ENCODE assay signal across 3 fruit fly cellular contexts in the genomic region with DNA sequence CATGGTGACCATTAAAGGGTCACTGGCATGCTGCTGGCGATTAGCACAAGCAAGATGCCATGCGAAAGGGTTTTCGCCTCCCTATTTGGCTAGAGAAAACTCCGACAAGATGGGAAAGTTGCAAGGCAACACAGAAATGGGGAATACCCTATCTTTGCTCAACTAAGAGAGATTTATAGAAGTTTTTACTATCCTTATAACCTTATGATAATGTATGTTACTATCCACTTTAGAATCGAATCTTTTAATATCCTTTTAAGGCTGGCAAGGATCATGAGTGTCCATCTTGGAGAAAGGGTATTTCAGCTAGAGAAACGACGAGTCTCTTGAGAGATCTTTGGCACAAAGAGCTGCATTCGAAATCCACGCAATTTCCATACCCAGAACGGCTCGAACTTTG.
A peak's percentile ranks its signal among the peaks of the same experiment; 100 is the strongest.
TF ChIP-seq lines count a peak whose summit lies in the region.

No protein-coding gene starts in this region.

- no peak for TF ChIP-seq CTCF in whole organism, embryonic (GFP tag; optimal IDR thresholded peaks at IDR 0.05; lab: Kevin White, UChicago)

TF ChIP-seq in whole organism, embryonic, 481 proteins besides CTCF, POLR2A, EP300 and RAD21:
- TF ChIP-seq bsh (GFP tag; optimal IDR thresholded peaks at IDR 0.05; lab: Kevin White, UChicago) (peak in 1 of 2 experiments; percentile 34), D19A (tag; optimal IDR thresholded peaks at IDR 0.05; lab: Kevin White, UChicago) (peak; percentile 34), Sry-β (GFP tag; optimal IDR thresholded peaks at IDR 0.05; lab: Kevin White, UChicago) (no peak), Drgx (GFP tag; IDR thresholded peaks at IDR 0.05; lab: Robert Waterston, UW) (peak; percentile 26; the same call in 1 of the 2 replicates)

TF ChIP-seq in whole organism, prepupa, 60 proteins besides CTCF, POLR2A, EP300 and RAD21 (continues in another document):
- peak; percentile 42 for TF ChIP-seq CG10631 (GFP tag; optimal IDR thresholded peaks at IDR 0.05; lab: Kevin White, UChicago)
- TF ChIP-seq pdm3 (GFP tag; optimal IDR thresholded peaks at IDR 0.05; lab: Kevin White, UChicago): peak; percentile 26
- no peak for TF ChIP-seq Eip93F (GFP tag; optimal IDR thresholded peaks at IDR 0.05; lab: Kevin White, UChicago)
- TF ChIP-seq ss (GFP tag; optimal IDR thresholded peaks at IDR 0.05; lab: Kevin White, UChicago): no peak
- TF ChIP-seq CG8632 (GFP tag; optimal IDR thresholded peaks at IDR 0.05; lab: Kevin White, UChicago): no peak
- no peak for TF ChIP-seq CG6792 (GFP tag; optimal IDR thresholded peaks at IDR 0.05; lab: Kevin White, UChicago)
- peak; percentile 22 for TF ChIP-seq CG1621 (tag; optimal IDR thresholded peaks at IDR 0.05; lab: Kevin White, UChicago)
- TF ChIP-seq CG34406 (GFP tag; optimal IDR thresholded peaks at IDR 0.05; lab: Kevin White, UChicago): no peak
- TF ChIP-seq Hr4 (GFP tag; optimal IDR thresholded peaks at IDR 0.05; lab: Kevin White, UChicago): peak; percentile 22
- TF ChIP-seq CG8119 (GFP tag; IDR thresholded peaks at IDR 0.05; lab: Robert Waterston, UW): peak; percentile 29; the same call in 1 of the 3 replicates
- peak; percentile 72 for TF ChIP-seq Eip78C (GFP tag; lab: Kevin White, UChicago)
- TF ChIP-seq CG7368 (GFP tag; optimal IDR thresholded peaks at IDR 0.05; lab: Kevin White, UChicago): no peak
- peak; percentile 43 for TF ChIP-seq Ets96B (tag; optimal IDR thresholded peaks at IDR 0.05; lab: Kevin White, UChicago)
- TF ChIP-seq topi (GFP tag; optimal IDR thresholded peaks at IDR 0.05; lab: Kevin White, UChicago): no peak
- TF ChIP-seq Met (GFP tag; optimal IDR thresholded peaks at IDR 0.05; lab: Kevin White, UChicago): no peak
- TF ChIP-seq Ets21C (GFP tag; optimal IDR thresholded peaks at IDR 0.05; lab: Kevin White, UChicago): no peak
- no peak for TF ChIP-seq cyc (GFP tag; optimal IDR thresholded peaks at IDR 0.05; lab: Kevin White, UChicago)
- TF ChIP-seq CG3032 (tag; optimal IDR thresholded peaks at IDR 0.05; lab: Kevin White, UChicago): peak; percentile 40
- TF ChIP-seq CG32006 (GFP tag; optimal IDR thresholded peaks at IDR 0.05; lab: Kevin White, UChicago): peak; percentile 18
- TF ChIP-seq spab (GFP tag; optimal IDR thresholded peaks at IDR 0.05; lab: Kevin White, UChicago): peak; percentile 4
- peak; percentile 32 for TF ChIP-seq fd59A (GFP tag; optimal IDR thresholded peaks at IDR 0.05; lab: Kevin White, UChicago)
- peak; percentile 51; the same call in 1 of the 3 replicates for TF ChIP-seq CG6163 (GFP tag; IDR thresholded peaks at IDR 0.05; lab: Robert Waterston, UW)
- no peak for TF ChIP-seq CG31627 (GFP tag; optimal IDR thresholded peaks at IDR 0.05; lab: Kevin White, UChicago)
- TF ChIP-seq vri (GFP tag; optimal IDR thresholded peaks at IDR 0.05; lab: Kevin White, UChicago): no peak
- no peak for TF ChIP-seq Sox102F (GFP tag; optimal IDR thresholded peaks at IDR 0.05; lab: Kevin White, UChicago)
- peak; percentile 16 for TF ChIP-seq acj6 (GFP tag; optimal IDR thresholded peaks at IDR 0.05; lab: Kevin White, UChicago)
- no peak for TF ChIP-seq CG11762 (GFP tag; optimal IDR thresholded peaks at IDR 0.05; lab: Kevin White, UChicago; ENCODE audit: insufficient read depth)
- no peak for TF ChIP-seq fd85E (GFP tag; optimal IDR thresholded peaks at IDR 0.05; lab: Kevin White, UChicago)
- TF ChIP-seq Gug (GFP tag; IDR thresholded peaks at IDR 0.05; lab: Robert Waterston, UW): no peak
- peak; percentile 24 for TF ChIP-seq CG3919 (GFP tag; optimal IDR thresholded peaks at IDR 0.05; lab: Kevin White, UChicago)
- peak; percentile 50 for TF ChIP-seq achi (GFP tag; optimal IDR thresholded peaks at IDR 0.05; lab: Kevin White, UChicago)
- no peak for TF ChIP-seq Hr39 (GFP tag; optimal IDR thresholded peaks at IDR 0.05; lab: Kevin White, UChicago)
- TF ChIP-seq fkh (GFP tag; optimal IDR thresholded peaks at IDR 0.05; lab: Kevin White, UChicago): no peak
- no peak for TF ChIP-seq Blimp-1 (GFP tag; optimal IDR thresholded peaks at IDR 0.05; lab: Kevin White, UChicago)
- peak in 1 of 2 experiments; percentile 7 for TF ChIP-seq salr (GFP tag; optimal IDR thresholded peaks at IDR 0.05; lab: Kevin White, UChicago)
- peak; percentile 39 for TF ChIP-seq Sox14 (GFP tag; optimal IDR thresholded peaks at IDR 0.05; lab: Kevin White, UChicago)
- no peak for TF ChIP-seq CG11902 (GFP tag; optimal IDR thresholded peaks at IDR 0.05; lab: Kevin White, UChicago)
- TF ChIP-seq Eip75B (GFP tag; optimal IDR thresholded peaks at IDR 0.05; lab: Kevin White, UChicago): peak; percentile 47
- no peak for TF ChIP-seq CG8319 (GFP tag; optimal IDR thresholded peaks at IDR 0.05; lab: Kevin White, UChicago)
- TF ChIP-seq dsx (GFP tag; optimal IDR thresholded peaks at IDR 0.05; lab: Kevin White, UChicago; ENCODE audit: poor library complexity, severe bottlenecking): peak; percentile 32
- no peak for TF ChIP-seq net (GFP tag; optimal IDR thresholded peaks at IDR 0.05; lab: Kevin White, UChicago)

TF ChIP-seq in whole organism, pupa, 21 proteins besides CTCF, POLR2A, EP300 and RAD21:
- TF ChIP-seq CG14655 (GFP tag; optimal IDR thresholded peaks at IDR 0.05; lab: Kevin White, UChicago) (peak; percentile 54), CG32121 (GFP tag; IDR thresholded peaks at IDR 0.05; lab: Robert Waterston, UW) (no peak), CG15710 (tag; optimal IDR thresholded peaks at IDR 0.05; lab: Kevin White, UChicago) (peak; percentile 28), CG34367 (tag; optimal IDR thresholded peaks at IDR 0.05; lab: Kevin White, UChicago) (peak; percentile 35), CG10348 (GFP tag; IDR thresholded peaks at IDR 0.05; lab: Robert Waterston, UW) (no peak), gl (tag; optimal IDR thresholded peaks at IDR 0.05; lab: Kevin White, UChicago) (no peak), Snoo (tag; optimal IDR thresholded peaks at IDR 0.05; lab: Kevin White, UChicago) (no peak), D1 (tag; optimal IDR thresholded peaks at IDR 0.05; lab: Kevin White, UChicago) (no peak), CG8159 (tag; optimal IDR thresholded peaks at IDR 0.05; lab: Kevin White, UChicago) (peak; percentile 8), CG8301 (tag; optimal IDR thresholded peaks at IDR 0.05; lab: Kevin White, UChicago) (peak; percentile 24), Pif1A (GFP tag; optimal IDR thresholded peaks at IDR 0.05; lab: Kevin White, UChicago) (no peak), CG17806 (tag; optimal IDR thresholded peaks at IDR 0.05; lab: Kevin White, UChicago) (peak; percentile 34), Ets98B (GFP tag; IDR thresholded peaks at IDR 0.05; lab: Robert Waterston, UW) (no peak), CG12605 (GFP tag; IDR thresholded peaks at IDR 0.05; lab: Robert Waterston, UW) (no peak), CG4496 (GFP tag; IDR thresholded peaks at IDR 0.05; lab: Robert Waterston, UW) (0 out of 3 replicates have a peak, but pooled peaks have one; percentile 43), EcR (GFP tag; optimal IDR thresholded peaks at IDR 0.05; lab: Kevin White, UChicago) (no peak), rn (GFP tag; IDR thresholded peaks at IDR 0.05; lab: Robert Waterston, UW) (no peak), CG13204 (GFP tag; optimal IDR thresholded peaks at IDR 0.05; lab: Kevin White, UChicago) (no peak), Pif1B (GFP tag; optimal IDR thresholded peaks at IDR 0.05; lab: Kevin White, UChicago) (no peak), fd96Ca (GFP tag; IDR thresholded peaks at IDR 0.05; lab: Robert Waterston, UW) (no peak), CG9948 (tag; optimal IDR thresholded peaks at IDR 0.05; lab: Kevin White, UChicago) (peak; percentile 41)
